Worm (Caenorhabditis elegans): Measurements from ENCODE around the gene egl-15.

DNA sequence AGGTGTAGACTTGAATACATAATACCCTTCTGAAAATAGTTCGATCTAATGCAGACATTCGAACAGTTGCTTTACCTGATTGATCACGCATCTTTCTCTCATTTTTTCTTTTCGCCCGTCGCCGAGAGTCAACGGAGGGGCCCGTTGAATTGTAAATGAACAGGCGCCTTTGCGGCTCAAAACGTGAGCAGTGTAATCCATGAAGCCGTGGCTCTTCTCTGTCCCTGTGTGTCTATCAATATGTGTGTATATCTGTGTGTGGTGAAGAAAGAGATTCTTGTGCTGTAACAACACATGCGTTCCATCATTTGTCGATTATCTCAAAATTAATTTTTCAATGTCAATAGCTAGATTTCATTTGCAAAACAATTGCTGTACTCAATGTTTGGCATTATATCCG lies 19.4 kb downstream of the egl-15 start:
- TF ChIP-seq jun-1 (tag; optimal IDR thresholded peaks at IDR 0.05): no peak
- no peak for TF ChIP-seq nhr-11 (tag; optimal IDR thresholded peaks at IDR 0.05)
- TF ChIP-seq R02D3.7 (tag; optimal IDR thresholded peaks at IDR 0.05): no peak
- TF ChIP-seq snpc-4 (tag; optimal IDR thresholded peaks at IDR 0.05): no peak
- no peak for TF ChIP-seq ztf-4 (tag; optimal IDR thresholded peaks at IDR 0.05)
- no peak for TF ChIP-seq ceh-16 (tag; optimal IDR thresholded peaks at IDR 0.05)
- no peak for TF ChIP-seq aly-2 (tag; optimal IDR thresholded peaks at IDR 0.05)
- no peak for TF ChIP-seq zag-1 (tag; optimal IDR thresholded peaks at IDR 0.05)

Data from whole organism, L3 larva.